Worm (Caenorhabditis elegans) whole organism, mixed stage, embryonic: ENCODE results near the gene F23B12.7.

Source experiments
- M03D4.4 ChIP-seq: sonication (generic microtip); optimal IDR thresholded peaks from 2 replicates; lab custom pipeline; 2017; ENCODE audit warnings: mild to moderate bottlenecking, missing genetic modification characterization, missing compliant biosample characterization
- bed-3 ChIP-seq: fragments of 200-800 bp; sonication (Bioruptor generic); optimal IDR thresholded peaks from 3 replicates; lab custom pipeline; 2018; ENCODE audit warnings: mild to moderate bottlenecking, missing genetic modification characterization, moderate library complexity, missing compliant biosample characterization
- blmp-1 ChIP-seq: fragments of 150-350 bp; optimal IDR thresholded peaks from 2 replicates; lab custom pipeline; 2014; ENCODE audit warnings: missing biosample characterization, missing genetic modification characterization
- ceh-39 ChIP-seq: fragments of 150-350 bp; optimal IDR thresholded peaks from 2 replicates; lab custom pipeline; 2014; ENCODE audit warnings: missing biosample characterization, missing genetic modification characterization
- ceh-43 ChIP-seq: fragments of 200-800 bp; sonication (Bioruptor generic); optimal IDR thresholded peaks from 2 replicates; lab custom pipeline; 2018; ENCODE audit warnings: mild to moderate bottlenecking, missing genetic modification characterization, moderate library complexity, missing compliant biosample characterization
- ceh-83 ChIP-seq: fragments of 200-800 bp; sonication (Bioruptor generic); optimal IDR thresholded peaks from 2 replicates; lab custom pipeline; 2018; ENCODE audit warnings: mild to moderate bottlenecking, missing genetic modification characterization, missing compliant biosample characterization
- ces-1 ChIP-seq: fragments of 150-350 bp; optimal IDR thresholded peaks from 2 replicates; lab custom pipeline; 2014; ENCODE audit warnings: missing biosample characterization, missing genetic modification reagents, missing genetic modification characterization
- cnd-1 ChIP-seq: fragments of 200-800 bp; sonication (Bioruptor generic); optimal IDR thresholded peaks from 2 replicates; lab custom pipeline; 2018; ENCODE audit warnings: mild to moderate bottlenecking, missing genetic modification characterization, missing compliant biosample characterization
- drap-1 ChIP-seq: fragments of 200-800 bp; sonication (Bioruptor generic); optimal IDR thresholded peaks from 3 replicates; lab custom pipeline; 2018; ENCODE audit warnings: mild to moderate bottlenecking, missing genetic modification characterization, missing compliant biosample characterization
- elt-1 ChIP-seq: sonication (generic microtip); optimal IDR thresholded peaks from 2 replicates; lab custom pipeline; 2017; ENCODE audit warnings: missing genetic modification characterization, mild to moderate bottlenecking, missing compliant biosample characterization, antibody characterized with exemption, moderate library complexity, borderline replicate concordance; ENCODE audit not compliant: insufficient read depth
- elt-3 ChIP-seq: fragments of 150-350 bp; optimal IDR thresholded peaks from 2 replicates; lab custom pipeline; 2014; ENCODE audit warnings: missing biosample characterization, missing genetic modification characterization
- flh-1 ChIP-seq: fragments of 200-800 bp; sonication (Bioruptor generic); optimal IDR thresholded peaks from 2 replicates; lab custom pipeline; 2018; ENCODE audit warnings: mild to moderate bottlenecking, missing genetic modification characterization, moderate library complexity, missing compliant biosample characterization
- ham-2 ChIP-seq: fragments of 200-800 bp; sonication (Bioruptor generic); optimal IDR thresholded peaks from 2 replicates; lab custom pipeline; 2018; ENCODE audit warnings: mild to moderate bottlenecking, missing genetic modification characterization, missing compliant biosample characterization
- hlh-1 ChIP-seq: fragments of 150-350 bp; optimal IDR thresholded peaks from 2 replicates; lab custom pipeline; 2014; ENCODE audit warnings: missing biosample characterization, missing genetic modification reagents, missing genetic modification characterization
- lin-13 ChIP-seq: fragments of 150-350 bp; optimal IDR thresholded peaks from 2 replicates; lab custom pipeline; 2014; ENCODE audit warnings: missing biosample characterization, missing genetic modification characterization
- lsy-2 ChIP-seq: fragments of 150-350 bp; optimal IDR thresholded peaks from 2 replicates; lab custom pipeline; 2014; ENCODE audit warnings: missing biosample characterization, missing genetic modification characterization
- mab-5 ChIP-seq: fragments of 150-350 bp; optimal IDR thresholded peaks from 2 replicates; lab custom pipeline; 2014; ENCODE audit warnings: missing biosample characterization, missing genetic modification characterization
- mep-1 ChIP-seq: fragments of 150-350 bp; optimal IDR thresholded peaks from 2 replicates; lab custom pipeline; 2017; ENCODE audit warnings: missing biosample characterization, missing genetic modification reagents, missing genetic modification characterization, inconsistent platforms
- mls-2 ChIP-seq: sonication (generic microtip); optimal IDR thresholded peaks from 2 replicates; lab custom pipeline; 2016; ENCODE audit warnings: mild to moderate bottlenecking, missing genetic modification characterization, moderate library complexity, missing compliant biosample characterization
- nhr-12 ChIP-seq: fragments of 150-350 bp; optimal IDR thresholded peaks from 2 replicates; lab custom pipeline; 2014; ENCODE audit warnings: missing biosample characterization, missing genetic modification characterization
- nhr-2 ChIP-seq: fragments of 150-350 bp; optimal IDR thresholded peaks from 2 replicates; lab custom pipeline; 2014; ENCODE audit warnings: missing biosample characterization, missing genetic modification characterization
- nhr-237 ChIP-seq: fragments of 150-350 bp; optimal IDR thresholded peaks from 2 replicates; lab custom pipeline; 2014; ENCODE audit warnings: missing biosample characterization, missing genetic modification characterization
- pha-4 ChIP-seq: fragments of 150-350 bp; optimal IDR thresholded peaks from 2 replicates; lab custom pipeline; 2018; ENCODE audit warnings: missing biosample characterization, missing genetic modification reagents, missing genetic modification characterization
- sem-2 ChIP-seq: fragments of 200-800 bp; sonication (Bioruptor generic); optimal IDR thresholded peaks from 2 replicates; lab custom pipeline; 2018; ENCODE audit warnings: mild to moderate bottlenecking, missing genetic modification characterization, missing compliant biosample characterization
- snpc-4 ChIP-seq: fragments of 150-350 bp; optimal IDR thresholded peaks from 2 replicates; lab custom pipeline; 2014; ENCODE audit warnings: missing biosample characterization, missing genetic modification characterization
- sptf-1 ChIP-seq: sonication (generic microtip); optimal IDR thresholded peaks from 2 replicates; lab custom pipeline; 2017; ENCODE audit warnings: mild to moderate bottlenecking, missing genetic modification characterization, moderate library complexity, missing compliant biosample characterization
- tbx-8 ChIP-seq: fragments of 200-800 bp; sonication (Bioruptor generic); optimal IDR thresholded peaks from 2 replicates; lab custom pipeline; 2018; ENCODE audit warnings: mild to moderate bottlenecking, missing genetic modification characterization, moderate library complexity, missing compliant biosample characterization
- unc-120 ChIP-seq: sonication (generic microtip); optimal IDR thresholded peaks from 2 replicates; lab custom pipeline; 2017; ENCODE audit warnings: missing genetic modification characterization, missing compliant biosample characterization; ENCODE audit not compliant: poor library complexity, severe bottlenecking
- unc-62 ChIP-seq: fragments of 150-350 bp; optimal IDR thresholded peaks from 2 replicates; lab custom pipeline; 2014; ENCODE audit warnings: missing biosample characterization, missing genetic modification reagents, missing genetic modification characterization
- zip-8 ChIP-seq: fragments of 150-350 bp; optimal IDR thresholded peaks from 2 replicates; lab custom pipeline; 2014; ENCODE audit warnings: missing biosample characterization, missing genetic modification characterization
- ztf-11 ChIP-seq: fragments of 150-350 bp; optimal IDR thresholded peaks from 2 replicates; lab custom pipeline; 2014; ENCODE audit warnings: missing biosample characterization, missing genetic modification characterization

F23B12.7 gene

ce11 chrV:14414032-14414431, 35.5 kb upstream of the F23B12.7 start:
- no peak for TF ChIP-seq unc-62 (GFP tag; lab: Kevin White, UChicago)
- no peak for TF ChIP-seq mep-1
- TF ChIP-seq ztf-11 (tag; lab: Kevin White, UChicago), result no peak

- TF ChIP-seq ces-1 (GFP tag; lab: Kevin White, UChicago), result peak; percentile 56
- TF ChIP-seq nhr-2 (tag; lab: Kevin White, UChicago), result no peak
- no peak for TF ChIP-seq ham-2 (GFP tag; lab: Kevin White, UChicago)
- no peak for TF ChIP-seq drap-1
- no peak for TF ChIP-seq ceh-83 (GFP tag; lab: Kevin White, UChicago)
- TF ChIP-seq elt-1, result no peak
- no peak for TF ChIP-seq nhr-12
- TF ChIP-seq tbx-8 (GFP tag; lab: Kevin White, UChicago), result no peak
- no peak for TF ChIP-seq unc-120
- peak; percentile 94 for TF ChIP-seq ceh-39
- TF ChIP-seq zip-8 (tag; lab: Kevin White, UChicago), result no peak
- TF ChIP-seq elt-3, result no peak
- no peak for TF ChIP-seq unc-62 (GFP tag; lab: Kevin White, UChicago)
- TF ChIP-seq sem-2, result no peak
- TF ChIP-seq pha-4 (tag; lab: Kevin White, UChicago), result peak; percentile 13
Observed at ce11 chrV:14414964-14415564, 34.4 kb upstream of the F23B12.7 start, which contains the start of the genes nxf-1 and C15H11.11. Gene nxf-1 (minus strand): TSS chrV:14415014. Gene C15H11.11 (plus strand): TSS chrV:14415499.

- TF ChIP-seq cnd-1 (tag; lab: Kevin White, UChicago) (no peak), nhr-2 (tag; lab: Kevin White, UChicago) (no peak), flh-1 (GFP tag; lab: Kevin White, UChicago) (no peak), ces-1 (GFP tag; lab: Kevin White, UChicago) (no peak), M03D4.4 (tag; lab: Kevin White, UChicago) (no peak), bed-3 (GFP tag; lab: Kevin White, UChicago) (no peak), drap-1 (no peak), ztf-11 (tag; lab: Kevin White, UChicago) (no peak), blmp-1 (no peak), mep-1 (no peak), hlh-1 (no peak), sem-2 (no peak), elt-3 (no peak), lsy-2 (tag; lab: Kevin White, UChicago) (no peak), tbx-8 (GFP tag; lab: Kevin White, UChicago) (no peak), pha-4 (tag; lab: Kevin White, UChicago) (no peak), nhr-12 (no peak), snpc-4 (tag; lab: Kevin White, UChicago) (no peak), ceh-83 (GFP tag; lab: Kevin White, UChicago) (no peak)
Observed at ce11 chrV:14417735-14418134, 31.8 kb upstream of the F23B12.7 start, which contains the start of the genes nxf-2 and set-31. Gene nxf-2 (minus strand): TSS chrV:14417835. Gene set-31 (plus strand): TSS chrV:14417903.

ce11 chrV:14419855-14420254, 29.6 kb upstream of the F23B12.7 start:
- TF ChIP-seq sem-2, result no peak
- no peak for TF ChIP-seq zip-8 (tag; lab: Kevin White, UChicago)
- TF ChIP-seq bed-3 (GFP tag; lab: Kevin White, UChicago), result no peak
- TF ChIP-seq drap-1, result no peak
- TF ChIP-seq elt-1, result no peak
- TF ChIP-seq snpc-4 (tag; lab: Kevin White, UChicago), result no peak
- TF ChIP-seq mab-5, result no peak
- no peak for TF ChIP-seq lsy-2 (tag; lab: Kevin White, UChicago)
- no peak for TF ChIP-seq tbx-8 (GFP tag; lab: Kevin White, UChicago)
- TF ChIP-seq mep-1, result no peak
- TF ChIP-seq cnd-1 (tag; lab: Kevin White, UChicago), result no peak
- TF ChIP-seq ceh-39, result no peak
- no peak for TF ChIP-seq blmp-1
- TF ChIP-seq elt-3, result no peak
- TF ChIP-seq flh-1 (GFP tag; lab: Kevin White, UChicago), result no peak
- no peak for TF ChIP-seq ztf-11 (tag; lab: Kevin White, UChicago)
- no peak for TF ChIP-seq nhr-12
- TF ChIP-seq sptf-1, result no peak
- no peak for TF ChIP-seq ceh-43 (GFP tag; lab: Kevin White, UChicago)
- TF ChIP-seq, all 35 proteins: peak for 0

ce11 chrV:14421325-14421724, 28.2 kb upstream of the F23B12.7 start, which contains the start of gene dhs-22:
Gene dhs-22 (minus strand): TSS chrV:14421440.
- TF ChIP-seq lin-13 (tag; lab: Kevin White, UChicago) (no peak), nhr-237 (tag; lab: Kevin White, UChicago) (no peak), mls-2 (tag; lab: Kevin White, UChicago) (no peak), ceh-39 (no peak), tbx-8 (GFP tag; lab: Kevin White, UChicago) (no peak)
- TF ChIP-seq, all 35 proteins: peak for 0
